Fruit fly (Drosophila melanogaster): ENCODE results near the gene eIF2D.

eIF2D gene

DNA sequence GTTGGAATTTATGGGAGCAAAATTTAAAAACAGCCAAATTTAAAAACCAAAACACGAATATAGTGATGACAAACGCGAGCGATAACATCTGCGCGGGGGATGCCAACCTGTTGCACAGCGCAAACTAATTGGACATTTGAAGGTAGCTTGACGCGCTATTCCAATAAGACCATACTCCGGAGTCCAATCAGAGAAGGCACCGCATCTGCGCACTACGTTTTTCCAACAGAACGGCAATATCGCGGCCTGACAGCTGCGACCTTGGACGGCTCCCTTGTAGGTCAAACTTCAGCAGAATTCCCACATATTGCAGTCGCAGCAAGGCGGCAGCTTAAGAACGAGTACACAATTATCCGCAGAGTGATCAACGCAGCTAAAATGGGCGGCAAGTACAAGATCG, 3.5 kb downstream of the eIF2D start, which contains the start of the genes CG11882 and Pglym78 (continued):
- TF ChIP-seq az2 (GFP tag; optimal IDR thresholded peaks at IDR 0.05), result no peak
- TF ChIP-seq grau (tag; optimal IDR thresholded peaks at IDR 0.05), result peak; percentile 31
- TF ChIP-seq CG12769 (tag; optimal IDR thresholded peaks at IDR 0.05), result no peak
- TF ChIP-seq CG14667 (GFP tag; IDR thresholded peaks at IDR 0.05), result no peak
- no peak for TF ChIP-seq schlank (tag; optimal IDR thresholded peaks at IDR 0.05)
- peak; percentile 59 for TF ChIP-seq row (GFP tag; IDR thresholded peaks at IDR 0.05)
- peak; percentile 37; the same call in 1 of the 2 replicates for TF ChIP-seq Drgx (GFP tag; IDR thresholded peaks at IDR 0.05)
- no peak for TF ChIP-seq gsb-n (tag; optimal IDR thresholded peaks at IDR 0.05)
- TF ChIP-seq CG12744 (GFP tag; optimal IDR thresholded peaks at IDR 0.05), result peak; percentile 23
- peak; percentile 45; the same call in 1 of the 2 replicates for TF ChIP-seq nerfin-2 (GFP tag; IDR thresholded peaks at IDR 0.05; ENCODE audit: partially characterized antibody)
- TF ChIP-seq lola (GFP tag; optimal IDR thresholded peaks at IDR 0.05), result no peak
- peak; percentile 62; the same call in 1 of the 2 replicates for TF ChIP-seq Bgb (GFP tag; IDR thresholded peaks at IDR 0.05; ENCODE audit: partially characterized antibody)
- no peak for TF ChIP-seq CG10366 (GFP tag; IDR thresholded peaks at IDR 0.05)
- no peak for TF ChIP-seq CG12236 (GFP tag; optimal IDR thresholded peaks at IDR 0.05)
- TF ChIP-seq CG10959 (GFP tag; IDR thresholded peaks at IDR 0.05), result no peak
- TF ChIP-seq da (GFP tag; optimal IDR thresholded peaks at IDR 0.05), result peak; percentile 79
- TF ChIP-seq CG7372 (GFP tag; IDR thresholded peaks at IDR 0.05), result no peak; the same call in 1 of the 2 replicates
- TF ChIP-seq CG3847 (GFP tag; IDR thresholded peaks at IDR 0.05), result peak; percentile 90
- TF ChIP-seq CG12299 (tag; optimal IDR thresholded peaks at IDR 0.05), result no peak
- TF ChIP-seq nau (GFP tag; optimal IDR thresholded peaks at IDR 0.05), result no peak
- TF ChIP-seq Lpt (GFP tag; optimal IDR thresholded peaks at IDR 0.05), result no peak
- TF ChIP-seq CG10654 (GFP tag; optimal IDR thresholded peaks at IDR 0.05), result peak; percentile 2
- TF ChIP-seq Sox100B (GFP tag; optimal IDR thresholded peaks at IDR 0.05), result no peak
- TF ChIP-seq CG10462 (GFP tag; optimal IDR thresholded peaks at IDR 0.05), result no peak
- peak; percentile 73 for TF ChIP-seq Hmr (GFP tag; optimal IDR thresholded peaks at IDR 0.05)
- peak; percentile 80 for TF ChIP-seq CHES-1-like (GFP tag; optimal IDR thresholded peaks at IDR 0.05)
- TF ChIP-seq dysf (GFP tag; IDR thresholded peaks at IDR 0.05), result no peak
- peak; percentile 16 for TF ChIP-seq shn (GFP tag; optimal IDR thresholded peaks at IDR 0.05)
- TF ChIP-seq CG10209 (GFP tag; optimal IDR thresholded peaks at IDR 0.05), result no peak
- no peak for TF ChIP-seq yki (optimal IDR thresholded peaks at IDR 0.05)
- peak; percentile 72 for TF ChIP-seq mam (GFP tag; optimal IDR thresholded peaks at IDR 0.05)
- TF ChIP-seq nerfin-1 (tag; optimal IDR thresholded peaks at IDR 0.05), result peak; percentile 28
- no peak for TF ChIP-seq org-1 (GFP tag; optimal IDR thresholded peaks at IDR 0.05)
- peak; percentile 82 for TF ChIP-seq kah (GFP tag; optimal IDR thresholded peaks at IDR 0.05)
- peak; percentile 100 for TF ChIP-seq insv (GFP tag; optimal IDR thresholded peaks at IDR 0.05)
- TF ChIP-seq onecut (GFP tag; IDR thresholded peaks at IDR 0.05), result peak; percentile 31; the same call in 1 of the 2 replicates
- TF ChIP-seq peb (GFP tag; IDR thresholded peaks at IDR 0.05), result 0 out of 2 replicates have a peak, but pooled peaks have one; percentile 20
- TF ChIP-seq ranshi (GFP tag; IDR thresholded peaks at IDR 0.05), result no peak
- peak; percentile 36 for TF ChIP-seq CG10267 (tag; optimal IDR thresholded peaks at IDR 0.05)
- no peak for TF ChIP-seq CG6175 (GFP tag; IDR thresholded peaks at IDR 0.05)
- peak; percentile 88 for TF ChIP-seq MESR4 (GFP tag; optimal IDR thresholded peaks at IDR 0.05)
- no peak for TF ChIP-seq Spps (tag; optimal IDR thresholded peaks at IDR 0.05)
- no peak for TF ChIP-seq CG6813 (GFP tag; optimal IDR thresholded peaks at IDR 0.05)
- TF ChIP-seq CG2129 (GFP tag; IDR thresholded peaks at IDR 0.05; ENCODE audit: partially characterized antibody), result 0 out of 2 replicates have a peak, but pooled peaks have one; percentile 15
- peak; percentile 68 for TF ChIP-seq sob (GFP tag; IDR thresholded peaks at IDR 0.05)
- TF ChIP-seq Oaz (GFP tag; IDR thresholded peaks at IDR 0.05), result no peak
- TF ChIP-seq eve (GFP tag; optimal IDR thresholded peaks at IDR 0.05), result no peak
- TF ChIP-seq ham (GFP tag; IDR thresholded peaks at IDR 0.05), result no peak
- TF ChIP-seq CG15073 (GFP tag; optimal IDR thresholded peaks at IDR 0.05), result no peak
- TF ChIP-seq Atf3 (GFP tag; optimal IDR thresholded peaks at IDR 0.05), result no peak
- no peak for TF ChIP-seq CG15696 (tag; optimal IDR thresholded peaks at IDR 0.05)

Data from whole organism, embryonic.